Fruit fly (Drosophila melanogaster) whole organism, embryonic: Measurements from ENCODE around the gene CG45490.
"Not testable (repeated sequence)": the region's sequence is repeated elsewhere in the genome, so short reads cannot be mapped to it uniquely, and the experiment has no call there.

Source experiments
- Atf3 ChIP-seq: fragments of 200-800 bp; sonication (Bioruptor generic); optimal IDR thresholded peaks from 3 replicates; lab custom pipeline; 2016; ENCODE audit warnings: missing biosample characterization, missing genetic modification characterization
- CG10267 ChIP-seq: fragments of 200-800 bp; sonication (Bioruptor generic); optimal IDR thresholded peaks from 2 replicates; lab custom pipeline; 2018; ENCODE audit warnings: missing biosample characterization, mild to moderate bottlenecking, missing genetic modification characterization, moderate library complexity
- CG11093 ChIP-seq: fragments of 200-800 bp; sonication (Bioruptor generic); IDR thresholded peaks from 3 replicates; pipeline ENCODE4 v1.3.6; 2022; ENCODE audit warnings: missing biosample characterization, missing genetic modification characterization
- CG11504 ChIP-seq: fragments of 200-800 bp; sonication (Bioruptor generic); optimal IDR thresholded peaks from 3 replicates; lab custom pipeline; 2019; ENCODE audit warnings: missing biosample characterization, mild to moderate bottlenecking, missing genetic modification characterization, moderate library complexity
- CG12071 ChIP-seq: fragments of 200-800 bp; sonication (Bioruptor generic); optimal IDR thresholded peaks from 3 replicates; lab custom pipeline; 2018; ENCODE audit warnings: missing biosample characterization, mild to moderate bottlenecking, missing genetic modification characterization
- CG12155 ChIP-seq: fragments of 200-800 bp; sonication (Bioruptor generic); optimal IDR thresholded peaks from 3 replicates; lab custom pipeline; 2016; ENCODE audit warnings: missing biosample characterization, missing genetic modification characterization
- CG1233 ChIP-seq: fragments of 200-800 bp; sonication (Bioruptor generic); optimal IDR thresholded peaks from 4 replicates; lab custom pipeline; 2018; ENCODE audit warnings: missing biosample characterization, mild to moderate bottlenecking, missing genetic modification characterization
- CG12391 ChIP-seq: fragments of 200-800 bp; sonication (Bioruptor generic); optimal IDR thresholded peaks from 3 replicates; lab custom pipeline; 2018; ENCODE audit warnings: missing biosample characterization, mild to moderate bottlenecking, missing genetic modification characterization, moderate library complexity
- CG14050 ChIP-seq: fragments of 200-800 bp; sonication (Bioruptor generic); IDR thresholded peaks from 3 replicates; pipeline ENCODE4 v1.3.6; 2022; ENCODE audit warnings: missing biosample characterization, missing genetic modification characterization
- CG15011 ChIP-seq: fragments of 200-800 bp; sonication (Bioruptor generic); optimal IDR thresholded peaks from 3 replicates; lab custom pipeline; 2018; ENCODE audit warnings: missing biosample characterization, mild to moderate bottlenecking, missing genetic modification characterization
- CG15269 ChIP-seq: fragments of 200-800 bp; sonication (Bioruptor generic); optimal IDR thresholded peaks from 2 replicates; lab custom pipeline; 2018; ENCODE audit warnings: missing biosample characterization, mild to moderate bottlenecking, missing genetic modification characterization, moderate library complexity
- CG1647 ChIP-seq: fragments of 200-800 bp; sonication (Bioruptor generic); optimal IDR thresholded peaks from 3 replicates; lab custom pipeline; 2016; ENCODE audit warnings: missing biosample characterization, missing genetic modification characterization
- CG17186 ChIP-seq: fragments of 200-800 bp; sonication (Bioruptor generic); optimal IDR thresholded peaks from 3 replicates; lab custom pipeline; 2017; ENCODE audit warnings: missing biosample characterization, missing genetic modification reagents, missing genetic modification characterization
- CG17912 ChIP-seq: fragments of 200-800 bp; sonication (Bioruptor generic); optimal IDR thresholded peaks from 2 replicates; lab custom pipeline; 2018; ENCODE audit warnings: missing biosample characterization, mild to moderate bottlenecking, missing genetic modification characterization
- CG1792 ChIP-seq: fragments of 200-800 bp; sonication (Bioruptor generic); optimal IDR thresholded peaks from 2 replicates; lab custom pipeline; 2016; ENCODE audit warnings: missing biosample characterization, missing genetic modification characterization
- CG32767 ChIP-seq: fragments of 200-800 bp; sonication (Bioruptor generic); IDR thresholded peaks from 2 replicates; pipeline ENCODE4 v1.3.6; 2022; ENCODE audit warnings: missing biosample characterization, missing genetic modification characterization
- CG42726 ChIP-seq: fragments of 200-800 bp; sonication (Bioruptor generic); IDR thresholded peaks from 2 replicates; pipeline ENCODE4 v1.3.6; 2022; ENCODE audit warnings: missing biosample characterization, missing genetic modification characterization; ENCODE audit not compliant: partially characterized antibody
- CG4328 ChIP-seq: fragments of 200-800 bp; sonication (Bioruptor generic); optimal IDR thresholded peaks from 3 replicates; lab custom pipeline; 2017; ENCODE audit warnings: missing biosample characterization, missing genetic modification reagents, missing genetic modification characterization
- CG43689 ChIP-seq: fragments of 200-800 bp; sonication (Bioruptor generic); IDR thresholded peaks from 2 replicates; pipeline ENCODE4 v1.3.6; 2022; ENCODE audit warnings: missing biosample characterization, missing genetic modification characterization
- CG5953 ChIP-seq: fragments of 200-800 bp; sonication (Bioruptor generic); IDR thresholded peaks from 2 replicates; pipeline ENCODE4 v1.3.6; 2022; ENCODE audit warnings: missing biosample characterization, missing genetic modification characterization
- CG6765 ChIP-seq: fragments of 200-800 bp; sonication (Bioruptor generic); optimal IDR thresholded peaks from 3 replicates; lab custom pipeline; 2017; ENCODE audit warnings: missing biosample characterization, mild to moderate bottlenecking, missing genetic modification characterization
- CG6791 ChIP-seq: fragments of 200-800 bp; sonication (Bioruptor generic); IDR thresholded peaks from 3 replicates; pipeline ENCODE4 v1.3.6; 2022; ENCODE audit warnings: missing biosample characterization, missing genetic modification characterization; ENCODE audit not compliant: partially characterized antibody
- CG9609 ChIP-seq: fragments of 200-800 bp; sonication (Bioruptor generic); optimal IDR thresholded peaks from 3 replicates; lab custom pipeline; 2016; ENCODE audit warnings: missing biosample characterization, missing genetic modification characterization
- CG9932 ChIP-seq: fragments of 200-800 bp; sonication (Bioruptor generic); IDR thresholded peaks from 2 replicates; pipeline ENCODE4 v1.3.6; 2022; ENCODE audit warnings: missing biosample characterization, missing genetic modification characterization
- CrebB ChIP-seq: fragments of 200-800 bp; sonication (Bioruptor generic); optimal IDR thresholded peaks from 3 replicates; lab custom pipeline; 2018; ENCODE audit warnings: missing biosample characterization, mild to moderate bottlenecking, missing genetic modification characterization
- Deaf1 ChIP-seq: fragments of 200-800 bp; optimal IDR thresholded peaks from 3 replicates; lab custom pipeline; 2019; ENCODE audit warnings: missing biosample characterization, mild to moderate bottlenecking, missing genetic modification characterization, moderate library complexity
- Dip3 ChIP-seq: fragments of 200-800 bp; sonication (Bioruptor generic); optimal IDR thresholded peaks from 3 replicates; lab custom pipeline; 2016; ENCODE audit warnings: missing biosample characterization, missing genetic modification characterization
- Hr3 ChIP-seq: fragments of 200-800 bp; sonication (Bioruptor generic); optimal IDR thresholded peaks from 3 replicates; lab custom pipeline; 2016; ENCODE audit warnings: missing biosample characterization, missing genetic modification characterization
- Hsf ChIP-seq: fragments of 200-800 bp; sonication (Bioruptor generic); optimal IDR thresholded peaks from 3 replicates; lab custom pipeline; 2016; ENCODE audit warnings: missing biosample characterization, missing genetic modification characterization
- Kr ChIP-seq: fragments of 200-800 bp; sonication (Bioruptor generic); optimal IDR thresholded peaks from 2 replicates; lab custom pipeline; 2017; ENCODE audit warnings: missing biosample characterization, mild to moderate bottlenecking, missing genetic modification characterization
- Lim3 ChIP-seq: fragments of 200-800 bp; sonication (Bioruptor generic); IDR thresholded peaks from 2 replicates; pipeline ENCODE4 v1.3.6; 2022; ENCODE audit warnings: missing biosample characterization, missing genetic modification characterization
- Mes4 ChIP-seq: fragments of 200-800 bp; sonication (Bioruptor generic); optimal IDR thresholded peaks from 2 replicates; lab custom pipeline; 2016; ENCODE audit warnings: missing biosample characterization, missing genetic modification characterization
- Nf-YC ChIP-seq: fragments of 200-800 bp; optimal IDR thresholded peaks from 3 replicates; lab custom pipeline; 2019; ENCODE audit warnings: missing biosample characterization, mild to moderate bottlenecking, missing genetic modification characterization, moderate library complexity
- PHDP ChIP-seq: fragments of 200-800 bp; sonication (Bioruptor generic); optimal IDR thresholded peaks from 3 replicates; lab custom pipeline; 2018; ENCODE audit warnings: missing biosample characterization, mild to moderate bottlenecking, missing genetic modification characterization, moderate library complexity
- Scr ChIP-seq: fragments of 200-800 bp; sonication (Bioruptor generic); IDR thresholded peaks from 2 replicates; pipeline ENCODE4 v1.3.6; 2022; ENCODE audit warnings: missing biosample characterization, missing genetic modification characterization; ENCODE audit not compliant: partially characterized antibody
- ash1 ChIP-seq: fragments of 200-800 bp; sonication (Bioruptor generic); optimal IDR thresholded peaks from 2 replicates; lab custom pipeline; 2018; ENCODE audit warnings: missing biosample characterization, mild to moderate bottlenecking, missing genetic modification characterization
- dati ChIP-seq: fragments of 200-800 bp; sonication (Bioruptor generic); IDR thresholded peaks from 2 replicates; pipeline ENCODE4 v1.3.6; 2022; ENCODE audit warnings: missing biosample characterization, missing genetic modification characterization
- exex ChIP-seq: fragments of 200-800 bp; sonication (Bioruptor generic); optimal IDR thresholded peaks from 4 replicates; lab custom pipeline; 2018; ENCODE audit warnings: missing biosample characterization, mild to moderate bottlenecking, missing genetic modification characterization, moderate library complexity
- fd3F ChIP-seq: fragments of 200-800 bp; sonication (Bioruptor generic); optimal IDR thresholded peaks from 2 replicates; lab custom pipeline; 2018; ENCODE audit warnings: missing biosample characterization, mild to moderate bottlenecking, missing genetic modification characterization, moderate library complexity
- gce ChIP-seq: fragments of 200-800 bp; sonication (Bioruptor generic); IDR thresholded peaks from 3 replicates; pipeline ENCODE4 v1.3.6; 2022; ENCODE audit warnings: missing biosample characterization, missing genetic modification characterization
- knrl ChIP-seq: fragments of 200-800 bp; sonication (Bioruptor generic); IDR thresholded peaks from 3 replicates; pipeline ENCODE4 v1.3.6; 2022; ENCODE audit warnings: missing biosample characterization, missing genetic modification characterization; ENCODE audit not compliant: partially characterized antibody
- nerfin-1 ChIP-seq: fragments of 200-800 bp; sonication (Bioruptor generic); optimal IDR thresholded peaks from 3 replicates; lab custom pipeline; 2019; ENCODE audit warnings: missing biosample characterization, mild to moderate bottlenecking, missing genetic modification characterization, moderate library complexity
- psq ChIP-seq: fragments of 200-800 bp; sonication (Bioruptor generic); optimal IDR thresholded peaks from 2 replicates; lab custom pipeline; 2017; ENCODE audit warnings: missing biosample characterization, missing genetic modification characterization
- sd ChIP-seq: fragments of 200-800 bp; sonication (Bioruptor generic); optimal IDR thresholded peaks from 3 replicates; lab custom pipeline; 2018; ENCODE audit warnings: missing biosample characterization, mild to moderate bottlenecking, missing genetic modification characterization, moderate library complexity
- sisA ChIP-seq: fragments of 200-800 bp; sonication (Bioruptor generic); IDR thresholded peaks from 2 replicates; pipeline ENCODE4 v1.3.6; 2022; ENCODE audit warnings: missing biosample characterization, missing genetic modification characterization
- trem ChIP-seq: fragments of 200-800 bp; optimal IDR thresholded peaks from 3 replicates; lab custom pipeline; 2019; ENCODE audit warnings: missing biosample characterization, mild to moderate bottlenecking, missing genetic modification characterization, moderate library complexity
- twi ChIP-seq: fragments of 200-800 bp; optimal IDR thresholded peaks from 2 replicates; lab custom pipeline; 2019; ENCODE audit warnings: missing biosample characterization, mild to moderate bottlenecking, missing genetic modification characterization, moderate library complexity
- wdn ChIP-seq: fragments of 200-800 bp; sonication (Bioruptor generic); IDR thresholded peaks from 2 replicates; pipeline ENCODE4 v1.3.6; 2022; ENCODE audit warnings: missing biosample characterization, missing genetic modification characterization
- wor ChIP-seq: fragments of 200-800 bp; sonication (Bioruptor generic); IDR thresholded peaks from 2 replicates; pipeline ENCODE4 v1.3.6; 2022; ENCODE audit warnings: missing biosample characterization, missing genetic modification characterization
- z ChIP-seq: fragments of 200-800 bp; sonication (Bioruptor generic); IDR thresholded peaks from 3 replicates; pipeline ENCODE4 v1.3.6; 2022; ENCODE audit warnings: missing biosample characterization, missing genetic modification characterization

Gene CG45490

dm6 chrX:19934194-19934593, at the start of gene CG45490:
Gene CG45490 (minus strand): TSS chrX:19934294.
- not testable (repeated sequence) for TF ChIP-seq CG12391 (tag; lab: Kevin White, UChicago); CG4328; trem (tag; lab: Kevin White, UChicago)
- TF ChIP-seq, all 482 proteins: peak for 0; not testable (repeated sequence) for 482

- TF ChIP-seq CG6765 (GFP tag; lab: Kevin White, UChicago), result no peak
- peak; percentile 11 for TF ChIP-seq CG12155 (GFP tag; lab: Kevin White, UChicago)
- TF ChIP-seq CG1647 (GFP tag; lab: Kevin White, UChicago), result no peak
- no peak for TF ChIP-seq CG9609 (GFP tag; lab: Kevin White, UChicago)
- no peak for TF ChIP-seq PHDP (tag; lab: Kevin White, UChicago)
- TF ChIP-seq knrl (GFP tag; lab: Robert Waterston, UW), result no peak
- TF ChIP-seq Kr (GFP tag; lab: Kevin White, UChicago), result no peak
- no peak for TF ChIP-seq CG43689 (GFP tag; lab: Robert Waterston, UW)
- no peak for TF ChIP-seq CG42726 (GFP tag; lab: Robert Waterston, UW)
- TF ChIP-seq CG15269 (tag; lab: Kevin White, UChicago), result peak; percentile 70
- TF ChIP-seq CG15011, result no peak
- no peak for TF ChIP-seq nerfin-1 (tag; lab: Kevin White, UChicago)
- TF ChIP-seq wor, result peak; percentile 13; the same call in 1 of the 2 replicates
- TF ChIP-seq Atf3 (GFP tag; lab: Kevin White, UChicago), result no peak
- no peak for TF ChIP-seq dati (GFP tag; lab: Robert Waterston, UW)
- peak; percentile 49; the same call in 1 of the 2 replicates for TF ChIP-seq wdn (GFP tag; lab: Robert Waterston, UW)
- no peak for TF ChIP-seq exex (tag; lab: Kevin White, UChicago)
- TF ChIP-seq Nf-YC (tag; lab: Kevin White, UChicago), result peak; percentile 14
- no peak for TF ChIP-seq CrebB
- no peak for TF ChIP-seq Scr (GFP tag; lab: Robert Waterston, UW)
- TF ChIP-seq Lim3 (GFP tag; lab: Robert Waterston, UW), result no peak
- TF ChIP-seq CG32767 (GFP tag; lab: Robert Waterston, UW), result peak; percentile 22; the same call in 1 of the 2 replicates
- TF ChIP-seq gce, result no peak
- TF ChIP-seq CG9932, result peak; percentile 39
- peak; percentile 15 for TF ChIP-seq Hsf (GFP tag; lab: Kevin White, UChicago)
- no peak for TF ChIP-seq CG6791 (GFP tag; lab: Robert Waterston, UW)
- peak; percentile 7 for TF ChIP-seq CG1233
- no peak for TF ChIP-seq psq (GFP tag; lab: Kevin White, UChicago)
- TF ChIP-seq CG5953 (GFP tag; lab: Robert Waterston, UW), result no peak
- no peak for TF ChIP-seq CG11093
- no peak for TF ChIP-seq ash1 (GFP tag; lab: Kevin White, UChicago)
- TF ChIP-seq sisA, result no peak
- no peak for TF ChIP-seq z
- TF ChIP-seq sd, result no peak
- peak; percentile 30 for TF ChIP-seq Hr3 (GFP tag; lab: Kevin White, UChicago)
- TF ChIP-seq CG17912 (GFP tag; lab: Kevin White, UChicago), result no peak
- TF ChIP-seq CG10267 (tag; lab: Kevin White, UChicago), result no peak
- no peak for TF ChIP-seq CG17186 (GFP tag; lab: Kevin White, UChicago)
- no peak for TF ChIP-seq CG1792
- no peak for TF ChIP-seq Deaf1 (tag; lab: Kevin White, UChicago)
- no peak for TF ChIP-seq Mes4
- TF ChIP-seq CG11504, result peak; percentile 73
- peak; percentile 44 for TF ChIP-seq fd3F (GFP tag; lab: Kevin White, UChicago)
- no peak for TF ChIP-seq twi (tag; lab: Kevin White, UChicago)
- TF ChIP-seq Dip3 (GFP tag; lab: Kevin White, UChicago), result no peak
- TF ChIP-seq CG14050 (GFP tag; lab: Robert Waterston, UW), result peak; percentile 48; the same call in 1 of the 3 replicates
- TF ChIP-seq CG12071 (GFP tag; lab: Kevin White, UChicago), result no peak
These were observed 30.1 kb upstream of the CG45490 start for dm6 chrX:19964215-19964614.
